Fruit fly (Drosophila melanogaster) whole organism, embryonic: ENCODE measurements around the gene Cyp6d4.
A peak's percentile ranks its signal among the peaks of the same experiment; 100 is the strongest.

ENCODE experiments used
- Ada2b ChIP-seq: fragments of 200-800 bp; sonication (Bioruptor generic); IDR thresholded peaks from 2 replicates; pipeline ENCODE4 v1.3.6; 2022; ENCODE audit warnings: missing biosample characterization, missing genetic modification characterization
- Blimp-1 ChIP-seq: fragments of 200-800 bp; sonication (Bioruptor generic); optimal IDR thresholded peaks from 3 replicates; lab custom pipeline; 2018; ENCODE audit warnings: missing biosample characterization, missing genetic modification characterization, mild to moderate bottlenecking, moderate library complexity, missing genetic modification reagents
- CG10321 ChIP-seq: fragments of 200-800 bp; sonication (Bioruptor generic); IDR thresholded peaks from 2 replicates; pipeline ENCODE4 v1.3.6; 2022; ENCODE audit warnings: missing biosample characterization, missing genetic modification characterization
- CG11560 ChIP-seq: fragments of 200-800 bp; sonication (Bioruptor generic); IDR thresholded peaks from 3 replicates; pipeline ENCODE4 v1.3.6; 2022; ENCODE audit warnings: missing biosample characterization, missing genetic modification characterization
- CG12155 ChIP-seq: fragments of 200-800 bp; sonication (Bioruptor generic); optimal IDR thresholded peaks from 3 replicates; lab custom pipeline; 2016; ENCODE audit warnings: missing biosample characterization, missing genetic modification characterization
- CG12391 ChIP-seq: fragments of 200-800 bp; sonication (Bioruptor generic); optimal IDR thresholded peaks from 3 replicates; lab custom pipeline; 2018; ENCODE audit warnings: missing biosample characterization, mild to moderate bottlenecking, missing genetic modification characterization, moderate library complexity
- CG12659 ChIP-seq: fragments of 200-800 bp; sonication (Bioruptor generic); optimal IDR thresholded peaks from 3 replicates; lab custom pipeline; 2017; ENCODE audit warnings: mild to moderate bottlenecking, missing biosample characterization, missing genetic modification reagents, missing genetic modification characterization
- CG13894 ChIP-seq: fragments of 200-800 bp; sonication (Bioruptor generic); optimal IDR thresholded peaks from 3 replicates; lab custom pipeline; 2018; ENCODE audit warnings: missing biosample characterization, mild to moderate bottlenecking, missing genetic modification characterization, moderate library complexity
- CG17802 ChIP-seq: fragments of 200-800 bp; sonication (Bioruptor generic); optimal IDR thresholded peaks from 2 replicates; lab custom pipeline; 2018; ENCODE audit warnings: missing biosample characterization, mild to moderate bottlenecking, missing genetic modification characterization, moderate library complexity
- CG18764 ChIP-seq: fragments of 200-800 bp; sonication (Bioruptor generic); optimal IDR thresholded peaks from 3 replicates; lab custom pipeline; 2016; ENCODE audit warnings: missing biosample characterization, missing genetic modification characterization
- CG2875 ChIP-seq: fragments of 200-800 bp; sonication (Bioruptor generic); optimal IDR thresholded peaks from 2 replicates; lab custom pipeline; 2017; ENCODE audit warnings: missing biosample characterization, mild to moderate bottlenecking, missing genetic modification characterization, missing genetic modification reagents
- CG30403 ChIP-seq: fragments of 200-800 bp; sonication (Bioruptor generic); optimal IDR thresholded peaks from 3 replicates; lab custom pipeline; 2016; ENCODE audit warnings: missing biosample characterization, missing genetic modification characterization
- CG3065 ChIP-seq: fragments of 200-800 bp; sonication (Bioruptor generic); optimal IDR thresholded peaks from 2 replicates; lab custom pipeline; 2016; ENCODE audit warnings: missing biosample characterization, missing genetic modification characterization
- CG31224 ChIP-seq: fragments of 200-800 bp; sonication (Bioruptor generic); IDR thresholded peaks from 2 replicates; pipeline ENCODE4 v1.3.6; 2022; ENCODE audit warnings: missing biosample characterization, missing genetic modification characterization
- CG32767 ChIP-seq: fragments of 200-800 bp; sonication (Bioruptor generic); IDR thresholded peaks from 2 replicates; pipeline ENCODE4 v1.3.6; 2022; ENCODE audit warnings: missing biosample characterization, missing genetic modification characterization
- CG32772 ChIP-seq: fragments of 200-800 bp; sonication (Bioruptor generic); IDR thresholded peaks from 2 replicates; pipeline ENCODE4 v1.3.6; 2022; ENCODE audit warnings: missing biosample characterization, missing genetic modification characterization
- CG4730 ChIP-seq: fragments of 200-800 bp; sonication (Bioruptor generic); IDR thresholded peaks from 2 replicates; pipeline ENCODE4 v1.3.6; 2022; ENCODE audit warnings: missing biosample characterization, missing genetic modification characterization
- CG7357 ChIP-seq: fragments of 200-800 bp; sonication (Bioruptor generic); IDR thresholded peaks from 3 replicates; pipeline ENCODE4 v1.3.6; 2022; ENCODE audit warnings: missing biosample characterization, missing genetic modification characterization
- CG9215 ChIP-seq: fragments of 200-800 bp; sonication (Bioruptor generic); IDR thresholded peaks from 2 replicates; pipeline ENCODE4 v1.3.6; 2022; ENCODE audit warnings: missing biosample characterization, missing genetic modification characterization
- CG9817 ChIP-seq: fragments of 200-800 bp; sonication (Bioruptor generic); optimal IDR thresholded peaks from 2 replicates; lab custom pipeline; 2018; ENCODE audit warnings: missing biosample characterization, mild to moderate bottlenecking, missing genetic modification characterization, moderate library complexity
- D ChIP-seq, 2 experiments: fragments of 200-800 bp in 1 of 2; fragments of >200 bp in 1 of 2; sonication (Bioruptor generic) in 1 of 2; optimal IDR thresholded peaks; 2 replicates in 1 of 2; 3 replicates in 1 of 2; lab custom pipeline; 2017; ENCODE audit warnings: mild to moderate bottlenecking in 1 of 2, missing biosample characterization in 1 of 2, missing genetic modification characterization in 1 of 2, missing genetic modification reagents in 1 of 2
- Elba2 ChIP-seq: fragments of 200-800 bp; sonication (Bioruptor generic); optimal IDR thresholded peaks from 3 replicates; lab custom pipeline; 2016; ENCODE audit warnings: missing biosample characterization, missing genetic modification characterization
- Fer1 ChIP-seq: fragments of 200-800 bp; sonication (Bioruptor generic); optimal IDR thresholded peaks from 2 replicates; lab custom pipeline; 2017; ENCODE audit warnings: missing biosample characterization, mild to moderate bottlenecking, missing genetic modification characterization
- Gsc ChIP-seq: fragments of 200-800 bp; sonication (Bioruptor generic); IDR thresholded peaks from 2 replicates; pipeline ENCODE4 v1.3.6; 2022; ENCODE audit warnings: missing biosample characterization, missing genetic modification characterization
- HLH3B ChIP-seq: fragments of 200-800 bp; sonication (Bioruptor generic); IDR thresholded peaks from 2 replicates; pipeline ENCODE4 v1.3.6; 2022; ENCODE audit warnings: missing biosample characterization, missing genetic modification characterization
- Kr ChIP-seq: fragments of 200-800 bp; sonication (Bioruptor generic); optimal IDR thresholded peaks from 2 replicates; lab custom pipeline; 2017; ENCODE audit warnings: missing biosample characterization, mild to moderate bottlenecking, missing genetic modification characterization
- Lim3 ChIP-seq: fragments of 200-800 bp; sonication (Bioruptor generic); IDR thresholded peaks from 2 replicates; pipeline ENCODE4 v1.3.6; 2022; ENCODE audit warnings: missing biosample characterization, missing genetic modification characterization
- Mrtf ChIP-seq: fragments of 200-800 bp; sonication (Bioruptor generic); IDR thresholded peaks from 3 replicates; pipeline ENCODE4 v1.3.6; 2022; ENCODE audit warnings: missing biosample characterization, missing genetic modification characterization
- NC2α ChIP-seq: fragments of 200-800 bp; sonication (Bioruptor generic); optimal IDR thresholded peaks from 2 replicates; lab custom pipeline; 2016; ENCODE audit warnings: missing biosample characterization, missing genetic modification characterization
- Nf-YA ChIP-seq: fragments of 200-800 bp; sonication (Bioruptor generic); IDR thresholded peaks from 2 replicates; pipeline ENCODE4 v1.3.6; 2022; ENCODE audit warnings: missing biosample characterization, missing genetic modification characterization
- Poxn ChIP-seq: fragments of 200-800 bp; sonication (Bioruptor generic); IDR thresholded peaks from 2 replicates; pipeline ENCODE4 v1.3.6; 2022; ENCODE audit warnings: missing biosample characterization, missing genetic modification characterization
- Rfx ChIP-seq: fragments of 200-800 bp; sonication (Bioruptor generic); IDR thresholded peaks from 2 replicates; pipeline ENCODE4 v1.3.6; 2022; ENCODE audit warnings: missing biosample characterization, missing genetic modification characterization
- Xrp1 ChIP-seq: fragments of 200-800 bp; sonication (Bioruptor generic); IDR thresholded peaks from 2 replicates; pipeline ENCODE4 v1.3.6; 2022; ENCODE audit warnings: missing biosample characterization, missing genetic modification characterization
- ara ChIP-seq: fragments of 200-800 bp; sonication (Bioruptor generic); IDR thresholded peaks from 2 replicates; pipeline ENCODE4 v1.3.6; 2022; ENCODE audit warnings: missing biosample characterization, missing genetic modification characterization
- crol ChIP-seq: fragments of 200-800 bp; sonication (Bioruptor generic); IDR thresholded peaks from 2 replicates; pipeline ENCODE4 v1.3.6; 2022; ENCODE audit warnings: missing biosample characterization, missing genetic modification characterization
- crp ChIP-seq, 2 experiments: fragments of 200-800 bp; sonication (Bioruptor generic); optimal IDR thresholded peaks; 2 replicates in 1 of 2; 3 replicates in 1 of 2; lab custom pipeline; 2017; ENCODE audit warnings: missing biosample characterization in 2 of 2, missing genetic modification characterization in 2 of 2, mild to moderate bottlenecking in 1 of 2, moderate library complexity in 1 of 2
- dm ChIP-seq: fragments of 200-800 bp; sonication (Bioruptor generic); optimal IDR thresholded peaks from 3 replicates; lab custom pipeline; 2016; ENCODE audit warnings: missing biosample characterization, missing genetic modification characterization
- gro ChIP-seq: fragments of 200-800 bp; sonication (Bioruptor generic); optimal IDR thresholded peaks from 2 replicates; lab custom pipeline; 2016; ENCODE audit warnings: missing biosample characterization, missing genetic modification characterization
- hth ChIP-seq: fragments of >200 bp; optimal IDR thresholded peaks from 2 replicates; lab custom pipeline; 2017; ENCODE audit warnings: inconsistent platforms
- ind ChIP-seq: fragments of 200-800 bp; sonication (Bioruptor generic); optimal IDR thresholded peaks from 3 replicates; lab custom pipeline; 2016; ENCODE audit warnings: missing biosample characterization, missing genetic modification characterization
- insv ChIP-seq, 2 experiments: fragments of 200-800 bp; sonication (Bioruptor generic); optimal IDR thresholded peaks; 3 replicates each; lab custom pipeline; 2016 to 2018; ENCODE audit warnings: missing biosample characterization in 2 of 2, missing genetic modification characterization in 2 of 2
- pzg ChIP-seq: fragments of 200-800 bp; sonication (Bioruptor generic); optimal IDR thresholded peaks from 3 replicates; lab custom pipeline; 2018; ENCODE audit warnings: missing biosample characterization, mild to moderate bottlenecking, missing genetic modification characterization, moderate library complexity
- ranshi ChIP-seq: fragments of 200-800 bp; sonication (Bioruptor generic); IDR thresholded peaks from 2 replicates; pipeline ENCODE4 v1.3.6; 2022; ENCODE audit warnings: missing biosample characterization, missing genetic modification characterization
- ro ChIP-seq: fragments of 200-800 bp; sonication (Bioruptor generic); IDR thresholded peaks from 2 replicates; pipeline ENCODE4 v1.3.6; 2022; ENCODE audit warnings: missing biosample characterization, missing genetic modification characterization
- sug ChIP-seq: fragments of 200-800 bp; optimal IDR thresholded peaks from 2 replicates; lab custom pipeline; 2019; ENCODE audit warnings: missing biosample characterization, mild to moderate bottlenecking, missing genetic modification characterization, moderate library complexity
- tll ChIP-seq, 2 experiments: fragments of 200-800 bp in 1 of 2; fragments of >200 bp in 1 of 2; sonication (Bioruptor generic) in 1 of 2; optimal IDR thresholded peaks; 2 replicates each; lab custom pipeline; 2017 to 2019; ENCODE audit warnings: missing biosample characterization in 2 of 2, missing genetic modification characterization in 2 of 2, mild to moderate bottlenecking in 1 of 2, moderate library complexity in 1 of 2
- ttk ChIP-seq: fragments of 200-800 bp; sonication (Bioruptor generic); IDR thresholded peaks from 2 replicates; pipeline ENCODE4 v2.1.2; 2022; ENCODE audit warnings: missing biosample characterization, missing genetic modification characterization
- yki ChIP-seq: fragments of >200 bp; optimal IDR thresholded peaks from 3 replicates; lab custom pipeline; 2018
- zfh2 ChIP-seq: fragments of 200-800 bp; sonication (Bioruptor generic); optimal IDR thresholded peaks from 2 replicates; lab custom pipeline; 2016; ENCODE audit warnings: missing biosample characterization, missing genetic modification characterization

Cyp6d4 gene

DNA sequence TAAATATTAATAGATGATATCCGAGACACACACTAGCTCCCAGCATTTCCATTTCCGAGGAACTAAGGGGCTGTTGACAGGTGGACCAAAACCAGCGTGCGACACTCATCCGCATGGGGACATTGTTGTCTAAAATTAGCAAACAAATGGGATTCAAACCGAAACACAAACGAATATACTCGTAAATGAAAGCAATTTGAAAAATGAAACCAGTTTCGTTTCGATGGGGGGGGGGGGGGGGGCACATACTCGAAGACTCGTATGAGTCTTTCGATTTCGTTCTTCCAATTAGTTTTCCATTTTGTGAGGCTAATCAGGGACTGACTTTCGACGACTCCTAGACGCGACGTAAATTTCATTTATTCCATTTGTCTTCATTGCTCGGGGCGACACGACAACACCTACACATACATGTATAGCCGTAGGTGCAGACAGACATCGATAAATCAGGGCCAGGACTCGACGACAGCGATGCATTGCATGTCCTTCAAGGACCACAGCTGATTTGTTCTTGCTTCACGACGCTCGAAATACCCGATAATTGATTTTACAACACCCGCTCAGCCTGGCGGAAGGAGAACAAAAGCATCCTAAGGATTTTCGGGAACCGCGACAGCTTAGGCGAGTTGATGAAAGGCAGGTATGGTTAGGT, 25.3 kb upstream of the Cyp6d4 start (continued):
- peak in 1 of 2 experiments; percentile 52 for TF ChIP-seq tll (GFP tag; optimal IDR thresholded peaks at IDR 0.05; lab: Kevin White, UChicago)
- peak; percentile 6 for TF ChIP-seq Kr (GFP tag; lab: Kevin White, UChicago)
- TF ChIP-seq crp (GFP tag; optimal IDR thresholded peaks at IDR 0.05; lab: Kevin White, UChicago) = no peak
- no peak for TF ChIP-seq CG32772
- no peak for TF ChIP-seq CG4730 (GFP tag; lab: Robert Waterston, UW)
- TF ChIP-seq D (optimal IDR thresholded peaks at IDR 0.05; lab: Kevin White, UChicago) = peak; percentile 90
- TF ChIP-seq D (GFP tag; optimal IDR thresholded peaks at IDR 0.05; lab: Kevin White, UChicago) = no peak
- peak in 1 of 2 experiments; percentile 71 for TF ChIP-seq insv (GFP tag; optimal IDR thresholded peaks at IDR 0.05; lab: Kevin White, UChicago)
- TF ChIP-seq CG31224 (GFP tag; lab: Robert Waterston, UW) = no peak
- TF ChIP-seq Blimp-1 (GFP tag; lab: Kevin White, UChicago) = peak; percentile 58
- no peak for TF ChIP-seq Ada2b (GFP tag; lab: Robert Waterston, UW)
- TF ChIP-seq crol = peak; percentile 64
- no peak for TF ChIP-seq Xrp1
- TF ChIP-seq sug (tag; lab: Kevin White, UChicago) = no peak
- TF ChIP-seq, all 482 proteins: peak for 12

DNA sequence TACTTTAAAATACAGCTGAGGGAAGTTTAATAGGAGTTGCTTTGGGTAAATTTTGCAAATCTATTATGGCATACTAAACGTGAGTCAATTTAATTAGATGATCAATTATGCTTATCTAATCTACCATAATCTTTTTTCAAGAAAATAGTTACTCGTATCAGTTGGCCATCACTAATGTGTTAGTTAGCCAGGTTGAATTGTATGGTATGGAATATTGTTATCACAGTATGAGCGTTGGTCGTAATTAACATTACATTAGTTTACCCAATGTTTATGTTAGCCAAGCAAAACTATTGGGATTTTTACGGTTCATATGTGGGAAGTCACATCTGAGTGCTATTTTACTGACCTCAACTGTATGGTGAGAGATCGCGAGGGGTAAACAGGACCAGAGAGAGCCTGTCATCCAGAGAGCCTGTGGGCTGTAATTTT, 24.6 kb upstream of the Cyp6d4 start:
- TF ChIP-seq gro (GFP tag; lab: Kevin White, UChicago) (peak; percentile 35), ro (GFP tag; lab: Robert Waterston, UW) (no peak; the same call in 1 of the 2 replicates), CG13894 (tag; lab: Kevin White, UChicago) (no peak), Mrtf (GFP tag; lab: Robert Waterston, UW) (no peak), CG9215 (GFP tag; lab: Robert Waterston, UW) (peak; percentile 37; the same call in 1 of the 2 replicates), ttk (GFP tag; lab: Robert Waterston, UW) (no peak), CG30403 (GFP tag; lab: Kevin White, UChicago) (peak; percentile 75), CG7357 (GFP tag; lab: Robert Waterston, UW) (no peak; the same call in 2 of the 3 replicates), pzg (GFP tag; lab: Kevin White, UChicago) (no peak), ranshi (GFP tag; lab: Robert Waterston, UW) (no peak), Gsc (no peak), CG11560 (tag; lab: Robert Waterston, UW) (0 out of 3 replicates have a peak, but pooled peaks have one; percentile 18), dm (GFP tag; lab: Kevin White, UChicago) (peak; percentile 54), CG12155 (GFP tag; lab: Kevin White, UChicago) (peak; percentile 63), CG2875 (GFP tag; lab: Kevin White, UChicago) (peak; percentile 35), zfh2 (no peak), CG18764 (GFP tag; lab: Kevin White, UChicago) (peak; percentile 64), yki (lab: Kevin White, UChicago) (peak; percentile 87), Nf-YA (no peak), ara (0 out of 2 replicates have a peak, but pooled peaks have one; percentile 23), CG9817 (peak; percentile 27), ind (GFP tag; lab: Kevin White, UChicago) (peak; percentile 68), Elba2 (GFP tag; lab: Kevin White, UChicago) (peak; percentile 80), NC2α (GFP tag; lab: Kevin White, UChicago) (peak; percentile 65), Fer1 (GFP tag; lab: Kevin White, UChicago) (peak; percentile 55), CG32767 (0 out of 2 replicates have a peak, but pooled peaks have one; percentile 19), CG12659 (GFP tag; lab: Kevin White, UChicago) (peak; percentile 47), CG3065 (no peak), CG17802 (tag; lab: Kevin White, UChicago) (peak; percentile 19), HLH3B (GFP tag; lab: Robert Waterston, UW) (peak; percentile 31; the same call in 1 of the 2 replicates), hth (lab: Kevin White, UChicago) (no peak), CG12391 (tag; lab: Kevin White, UChicago) (peak; percentile 84), CG10321 (GFP tag; lab: Robert Waterston, UW) (no peak), Lim3 (GFP tag; lab: Robert Waterston, UW) (no peak), Rfx (GFP tag; lab: Robert Waterston, UW) (0 out of 2 replicates have a peak, but pooled peaks have one; percentile 35), Poxn (no peak)
